Worm (Caenorhabditis elegans): ENCODE data around the gene aagr-3.

Gene aagr-3

DNA sequence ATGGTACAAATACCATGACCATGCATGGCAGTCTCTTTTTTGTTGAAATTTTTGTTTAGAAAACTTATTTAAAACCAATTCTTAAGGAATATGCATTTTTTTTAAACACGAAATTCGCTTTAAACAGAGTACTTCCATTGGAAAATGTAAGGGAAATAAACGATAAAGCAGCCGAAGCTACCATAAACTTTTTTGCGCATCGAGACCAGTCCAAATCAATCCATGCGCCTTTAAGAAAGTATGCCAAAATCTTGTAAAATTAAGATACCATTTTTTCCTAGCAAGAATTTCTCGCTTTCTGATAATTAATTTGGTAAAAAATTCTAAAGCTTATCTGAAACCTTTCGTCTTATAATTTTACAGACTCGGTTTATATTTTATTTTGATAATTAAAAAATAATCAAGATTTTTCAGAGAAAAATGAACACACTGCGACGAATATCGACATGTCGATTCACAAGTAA is 36.6 kb downstream of the aagr-3 start, which contains the start of gene ZK287.7:
TSS of gene ZK287.7 (plus strand) at position 414 of the 464 bp plus-strand sequence.
- TF ChIP-seq W03F9.2 (tag; optimal IDR thresholded peaks at IDR 0.05) (no peak), him-1 (tag; optimal IDR thresholded peaks at IDR 0.05) (no peak), dao-5 (tag; optimal IDR thresholded peaks at IDR 0.05) (no peak)

DNA sequence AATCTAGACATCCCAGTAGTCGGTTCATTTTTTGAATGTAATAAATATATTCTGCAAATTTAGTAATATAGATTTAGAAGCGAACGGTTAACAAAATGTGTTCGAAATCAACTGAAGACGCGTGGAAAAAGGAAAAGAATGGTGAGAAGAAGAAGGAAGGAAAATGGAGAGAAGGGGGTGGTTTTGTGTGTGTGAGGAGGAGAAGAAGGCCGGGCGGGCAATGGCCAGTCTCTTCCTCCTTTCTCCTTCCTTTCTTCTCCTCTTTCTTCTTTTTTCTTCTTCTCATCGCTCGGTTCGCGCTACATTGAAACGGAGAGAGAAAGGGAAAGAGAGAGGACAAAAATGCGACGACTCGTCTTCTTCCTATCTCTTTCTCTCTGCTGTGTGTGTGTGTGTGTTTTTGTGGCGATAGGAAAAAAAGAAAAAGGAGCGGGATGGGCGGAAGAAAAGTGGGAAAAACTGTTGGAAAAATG is 37.2 kb downstream of the aagr-3 start, which contains the start of gene ztf-9:
TSS of gene ztf-9 (minus strand) at position 51 of the 473 bp plus-strand sequence.
- TF ChIP-seq dao-5 (tag; optimal IDR thresholded peaks at IDR 0.05): no peak
- peak; percentile 4 for TF ChIP-seq him-1 (tag; optimal IDR thresholded peaks at IDR 0.05)
- no peak for TF ChIP-seq W03F9.2 (tag; optimal IDR thresholded peaks at IDR 0.05)

DNA sequence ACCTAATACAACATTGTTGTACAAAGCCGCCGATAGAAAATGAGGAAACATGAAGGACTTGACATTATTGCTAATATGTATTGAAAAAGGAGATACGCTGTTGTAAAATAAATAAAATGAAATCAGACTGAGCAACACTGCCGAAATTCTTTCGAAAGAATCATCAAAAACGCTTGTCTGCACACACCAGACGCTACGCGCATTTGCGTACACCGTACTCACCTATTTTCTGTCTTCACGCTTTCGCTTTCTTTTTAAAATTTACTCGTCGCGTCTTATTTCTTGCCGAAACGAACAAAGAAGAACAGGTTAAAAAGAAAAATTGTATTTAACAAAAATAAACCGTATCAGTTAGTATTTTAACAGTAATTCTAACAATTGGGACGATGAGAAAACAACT is 38.6 kb downstream of the aagr-3 start:
- TF ChIP-seq W03F9.2 (tag; optimal IDR thresholded peaks at IDR 0.05) (peak; percentile 84), dao-5 (tag; optimal IDR thresholded peaks at IDR 0.05) (no peak), him-1 (tag; optimal IDR thresholded peaks at IDR 0.05) (no peak)

DNA sequence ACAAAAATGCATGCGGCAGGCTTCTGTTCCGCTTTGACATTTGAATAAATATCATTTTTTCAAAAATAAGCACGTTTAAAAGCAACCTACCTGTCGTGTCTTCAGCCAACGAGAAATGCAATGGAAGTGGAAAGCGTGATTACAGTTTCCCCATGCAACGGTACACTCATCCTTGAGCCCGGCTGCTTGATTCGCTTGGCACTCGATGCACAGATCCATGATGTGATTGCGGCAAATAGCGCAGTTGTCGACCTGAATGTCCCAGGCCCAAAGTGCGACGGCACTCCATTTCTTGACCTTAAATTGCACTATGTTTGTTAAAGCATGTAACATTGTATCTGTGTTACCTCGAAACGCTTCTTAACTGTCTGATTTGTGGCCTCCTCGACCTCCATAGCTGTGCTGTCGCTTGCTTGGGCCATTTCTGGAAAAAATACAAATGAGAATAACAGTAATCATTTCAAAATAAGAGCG is 39.2 kb downstream of the aagr-3 start, which contains the start of gene rbx-1:
TSS of gene rbx-1 (minus strand) at position 424 of the 474 bp plus-strand sequence.
- no peak for TF ChIP-seq W03F9.2 (tag; optimal IDR thresholded peaks at IDR 0.05)

DNA sequence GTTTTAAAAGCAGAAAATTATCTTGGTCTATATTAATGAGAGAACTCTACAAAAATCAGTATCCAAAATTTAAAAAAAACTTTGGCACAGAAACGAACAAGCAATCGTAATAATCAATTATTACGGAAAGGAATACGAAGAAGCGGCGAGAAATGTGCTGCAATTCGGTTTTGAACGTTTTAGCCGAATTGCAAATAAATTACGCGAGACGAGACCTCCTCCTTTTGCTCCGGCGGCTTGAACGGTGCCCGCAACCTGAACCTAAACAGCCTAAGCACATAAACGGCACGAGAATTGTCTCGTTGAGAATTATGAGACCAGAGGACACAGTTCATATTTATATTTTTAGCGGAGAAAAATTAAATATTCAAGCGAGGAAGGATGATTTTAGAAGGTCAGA is 39.9 kb downstream of the aagr-3 start:
- TF ChIP-seq W03F9.2 (tag; optimal IDR thresholded peaks at IDR 0.05): no peak
- TF ChIP-seq him-1 (tag; optimal IDR thresholded peaks at IDR 0.05): no peak
- no peak for TF ChIP-seq dao-5 (tag; optimal IDR thresholded peaks at IDR 0.05)

DNA sequence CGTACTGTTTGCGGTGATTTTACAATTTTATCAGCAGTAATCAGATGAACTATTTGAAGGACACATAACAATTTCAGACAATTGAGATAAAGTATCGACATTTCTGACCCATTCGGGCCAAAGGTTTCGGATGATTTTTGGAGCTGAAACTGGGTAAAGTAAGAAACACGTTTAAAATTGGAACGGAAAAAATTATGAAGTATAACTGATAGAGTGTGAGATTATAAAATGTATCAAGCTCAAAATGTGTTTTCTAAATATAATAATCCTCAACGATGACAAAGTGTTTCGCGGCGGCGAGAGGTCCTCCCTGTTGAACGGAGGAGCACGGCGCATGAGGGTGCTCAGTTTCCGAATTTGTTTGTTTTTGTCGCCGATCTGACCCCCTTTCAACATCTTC is 43.8 kb downstream of the aagr-3 start, which contains the start of gene ZK287.4:
TSS of gene ZK287.4 (minus strand) at position 101 of the 400 bp plus-strand sequence.
- TF ChIP-seq him-1 (tag; optimal IDR thresholded peaks at IDR 0.05) (no peak), W03F9.2 (tag; optimal IDR thresholded peaks at IDR 0.05) (no peak), dao-5 (tag; optimal IDR thresholded peaks at IDR 0.05) (no peak)

DNA sequence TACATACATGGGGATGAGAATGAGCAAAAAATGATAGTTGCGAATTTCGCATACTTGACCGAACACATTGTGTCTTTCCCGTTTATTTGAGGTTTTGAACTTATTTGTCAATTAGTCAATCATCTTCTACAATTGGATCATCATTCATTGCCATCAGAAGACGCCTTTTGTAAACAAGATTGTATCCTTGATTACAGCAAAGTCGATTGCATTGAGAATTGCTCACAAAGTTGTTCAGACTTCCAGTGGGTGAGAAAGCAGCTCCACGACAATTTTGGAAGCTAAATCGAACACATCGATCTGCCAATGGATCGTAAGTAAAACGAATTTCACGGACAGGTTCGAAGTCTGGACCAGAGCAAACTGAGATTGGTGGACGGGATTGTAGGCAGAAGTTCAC is 49.1 kb downstream of the aagr-3 start:
- no peak for TF ChIP-seq W03F9.2 (tag; optimal IDR thresholded peaks at IDR 0.05)
- no peak for TF ChIP-seq him-1 (tag; optimal IDR thresholded peaks at IDR 0.05)
- no peak for TF ChIP-seq dao-5 (tag; optimal IDR thresholded peaks at IDR 0.05)

DNA sequence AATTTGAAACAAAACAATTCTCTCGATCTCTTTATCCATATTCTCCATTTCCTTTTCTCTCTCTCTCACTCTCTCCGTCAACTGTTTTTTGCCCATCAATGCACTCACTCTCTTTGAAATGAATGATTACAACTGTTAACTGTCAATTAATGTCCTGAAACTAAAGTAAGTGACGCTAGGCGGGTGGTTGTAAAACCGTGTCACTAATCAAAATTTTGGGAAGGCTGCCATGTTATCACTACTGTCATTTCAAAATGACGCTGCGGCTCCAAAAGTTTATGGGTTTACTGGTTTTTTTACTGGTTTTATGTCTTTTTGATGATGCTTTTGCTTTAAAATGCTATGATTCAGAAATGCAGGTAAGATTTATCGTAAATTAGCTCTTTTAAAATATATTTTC is 50.1 kb downstream of the aagr-3 start, which contains the start of gene ZK287.9:
TSS of gene ZK287.9 (plus strand) at position 192 of the 400 bp plus-strand sequence.
- no peak for TF ChIP-seq dao-5 (tag; optimal IDR thresholded peaks at IDR 0.05)
- TF ChIP-seq him-1 (tag; optimal IDR thresholded peaks at IDR 0.05): no peak
- no peak for TF ChIP-seq W03F9.2 (tag; optimal IDR thresholded peaks at IDR 0.05)

DNA sequence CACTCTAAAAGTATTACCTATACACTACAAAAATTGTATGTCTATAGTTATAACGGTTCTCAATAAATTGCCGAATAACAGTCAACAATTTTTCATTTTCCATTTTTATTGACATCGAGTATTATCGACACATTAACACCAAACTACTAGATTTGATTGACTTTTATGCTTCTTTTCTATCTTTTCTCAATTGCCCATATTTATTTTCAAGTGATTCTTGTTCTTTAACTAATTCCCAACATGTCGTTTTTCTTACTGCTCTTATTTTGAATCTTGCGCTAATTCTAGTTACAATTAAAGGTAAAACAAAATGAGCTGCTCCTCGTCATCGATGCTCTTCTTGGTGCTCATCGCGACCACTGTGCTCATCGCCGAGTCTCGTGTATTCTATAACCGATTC is 51.3 kb downstream of the aagr-3 start, which contains the start of gene cthd-1:
TSS of gene cthd-1 (plus strand) at position 301 of the 400 bp plus-strand sequence.
- no peak for TF ChIP-seq W03F9.2 (tag; optimal IDR thresholded peaks at IDR 0.05)
- TF ChIP-seq dao-5 (tag; optimal IDR thresholded peaks at IDR 0.05): no peak
- no peak for TF ChIP-seq him-1 (tag; optimal IDR thresholded peaks at IDR 0.05)

Measured in whole organism, L4/young adult.